Fruit fly (Drosophila melanogaster) whole organism, prepupa: Measurements from ENCODE around the gene CG14606.
A peak's percentile ranks its signal among the peaks of the same experiment; 100 is the strongest.

Experiments used
- Gug ChIP-seq: fragments of 200-800 bp; sonication (Bioruptor generic); IDR thresholded peaks from 2 replicates; pipeline ENCODE4 v1.3.6; 2022; ENCODE audit warnings: missing biosample characterization, missing genetic modification characterization
- OdsH ChIP-seq: fragments of 200-800 bp; sonication (Bioruptor generic); optimal IDR thresholded peaks from 3 replicates; lab custom pipeline; 2016; ENCODE audit warnings: missing biosample characterization, missing genetic modification characterization
- vri ChIP-seq: fragments of 200-800 bp; sonication (Bioruptor generic); optimal IDR thresholded peaks from 3 replicates; lab custom pipeline; 2016; ENCODE audit warnings: missing biosample characterization, mild to moderate bottlenecking, missing genetic modification characterization

DNA sequence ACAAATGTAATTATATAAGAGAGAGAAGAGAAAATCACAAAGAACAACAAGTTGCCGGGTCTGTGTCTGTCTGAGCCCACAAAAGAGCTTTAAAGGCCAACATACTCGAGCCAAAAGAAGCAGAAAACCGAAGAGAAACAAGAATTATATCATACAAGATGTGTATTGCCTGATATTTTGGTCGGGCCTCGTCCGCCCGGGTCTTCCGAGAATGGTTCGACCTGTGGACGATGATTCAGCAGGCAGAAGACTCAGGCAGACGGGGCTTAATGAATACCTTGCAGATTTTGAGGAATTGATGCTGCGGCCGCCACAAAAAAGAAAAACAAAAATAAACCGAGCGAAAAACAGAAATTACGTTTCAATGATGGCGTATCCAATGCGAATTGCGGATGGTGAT is 43.9 kb downstream of the CG14606 start:
- TF ChIP-seq OdsH (GFP tag; lab: Kevin White, UChicago) (no peak), Gug (GFP tag; lab: Robert Waterston, UW) (no peak), vri (GFP tag; lab: Kevin White, UChicago) (peak; percentile 82)
